Worm (Caenorhabditis elegans): ENCODE data around the gene ent-2.
A peak's percentile ranks its signal among the peaks of the same experiment; 100 is the strongest.

Gene ent-2

DNA sequence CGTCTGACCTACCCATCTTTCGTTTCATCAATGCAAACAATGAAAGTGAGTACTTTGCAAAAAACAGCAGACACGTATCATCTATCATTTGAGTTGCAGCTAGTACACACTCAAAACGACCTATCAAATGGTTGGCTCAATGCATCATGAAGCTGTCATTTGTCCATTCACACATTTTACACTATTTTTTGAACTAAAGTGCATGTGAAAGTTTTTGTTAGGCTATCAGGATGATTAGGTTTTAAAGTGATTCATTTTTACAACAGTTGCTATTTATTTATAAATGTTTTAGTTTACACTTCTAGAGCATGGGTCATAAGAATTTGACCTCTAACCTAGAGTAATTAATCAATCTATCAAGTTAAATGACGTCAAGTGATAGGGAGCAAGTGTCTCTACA lies 942 bp upstream of the ent-2 start (continued):
- TF ChIP-seq lir-3 (tag; optimal IDR thresholded peaks at IDR 0.05; ENCODE audit: poor library complexity), result peak; percentile 45

DNA sequence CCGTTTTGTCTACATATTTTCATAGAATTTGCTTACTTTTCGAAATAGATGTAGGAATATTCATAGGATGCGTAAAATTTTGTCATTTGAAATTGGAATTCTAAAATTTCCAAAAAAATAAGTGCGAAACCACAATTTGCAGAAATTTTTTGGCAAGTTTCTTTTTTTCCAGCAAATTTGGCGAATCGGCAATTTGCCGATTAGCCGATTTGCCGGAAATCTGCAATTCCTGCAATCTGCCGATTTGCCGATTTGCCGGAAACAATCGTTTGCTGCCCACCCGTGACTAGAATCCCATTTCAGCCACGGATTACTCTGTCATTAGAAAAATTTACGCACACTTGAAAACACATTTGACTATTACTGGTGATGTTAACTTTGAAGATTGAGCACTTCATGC lies 3.4 kb downstream of the ent-2 start:
- TF ChIP-seq grh-1 (GFP tag; IDR thresholded peaks at IDR 0.05) (no peak), nhr-90 (tag; optimal IDR thresholded peaks at IDR 0.05; ENCODE audit: poor library complexity) (no peak), nhr-237 (tag; optimal IDR thresholded peaks at IDR 0.05) (no peak), rnt-1 (tag; optimal IDR thresholded peaks at IDR 0.05) (no peak), lin-13 (GFP tag; optimal IDR thresholded peaks at IDR 0.05) (no peak), elt-2 (tag; optimal IDR thresholded peaks at IDR 0.05) (no peak), lin-14 (GFP tag; optimal IDR thresholded peaks at IDR 0.05) (no peak), C34B4.2 (tag; optimal IDR thresholded peaks at IDR 0.05) (no peak), nhr-85 (tag) (no peak), unc-86 (tag; optimal IDR thresholded peaks at IDR 0.05) (no peak), dpl-1 (GFP tag; optimal IDR thresholded peaks at IDR 0.05) (no peak), skn-1 (tag; optimal IDR thresholded peaks at IDR 0.05) (no peak), nhr-71 (tag; optimal IDR thresholded peaks at IDR 0.05) (no peak), xbp-1 (tag; optimal IDR thresholded peaks at IDR 0.05) (no peak), mdl-1 (tag; optimal IDR thresholded peaks at IDR 0.05) (no peak), mep-1 (tag; optimal IDR thresholded peaks at IDR 0.05) (no peak), hlh-4 (tag; optimal IDR thresholded peaks at IDR 0.05) (no peak), hlh-17 (GFP tag; optimal IDR thresholded peaks at IDR 0.05; ENCODE audit: borderline replicate concordance) (no peak), blmp-1 (tag; optimal IDR thresholded peaks at IDR 0.05) (no peak), efl-1 (optimal IDR thresholded peaks at IDR 0.05) (no peak), efl-1 (GFP tag; optimal IDR thresholded peaks at IDR 0.05 in 1 of 2) (no peak)

DNA sequence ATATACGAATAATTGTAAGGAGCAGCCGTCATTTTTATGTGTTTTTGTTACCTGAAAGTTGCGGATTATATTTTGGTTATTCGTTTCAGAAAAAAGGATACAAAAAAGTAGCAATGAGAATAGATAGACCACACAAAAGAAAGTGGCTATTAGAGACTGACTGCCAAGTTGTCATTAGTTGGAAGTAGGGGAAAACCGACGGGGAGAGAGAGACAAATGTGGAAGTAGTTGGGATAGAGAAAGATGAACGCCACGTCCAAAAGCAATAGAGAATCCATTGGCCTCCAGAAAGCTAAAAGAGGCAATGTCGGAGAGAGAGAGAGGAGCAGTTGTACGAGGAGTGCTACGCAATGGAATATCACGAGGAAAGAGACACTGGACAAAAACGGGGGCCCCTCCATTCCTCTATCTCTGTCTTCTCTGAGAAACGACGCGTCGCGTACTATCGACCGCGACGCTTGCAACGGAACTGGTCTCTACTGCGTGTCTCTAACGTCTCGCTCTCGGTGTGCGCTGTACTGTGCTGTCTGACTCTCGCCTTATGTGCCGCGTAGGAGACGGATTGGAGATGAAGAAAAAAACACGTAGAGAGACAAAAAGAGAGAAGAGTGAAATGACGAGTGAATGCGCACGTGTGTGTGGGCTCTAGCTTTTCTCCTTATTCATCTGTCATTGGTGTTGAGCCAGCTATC lies 5.9 kb downstream of the ent-2 start, which contains the start of gene rab-14:
TSS of gene rab-14 (minus strand) at position 51 of the 692 bp plus-strand sequence.
- TF ChIP-seq skn-1 (tag; optimal IDR thresholded peaks at IDR 0.05) (peak; percentile 56), fkh-10 (GFP tag; optimal IDR thresholded peaks at IDR 0.05) (peak; percentile 81), unc-130 (tag; optimal IDR thresholded peaks at IDR 0.05) (no peak), nhr-76 (tag; optimal IDR thresholded peaks at IDR 0.05) (no peak), dpl-1 (GFP tag; optimal IDR thresholded peaks at IDR 0.05) (peak; percentile 10 to 39 (median 37)), sptf-1 (tag; optimal IDR thresholded peaks at IDR 0.05) (no peak), unc-86 (tag; optimal IDR thresholded peaks at IDR 0.05) (peak; percentile 93), efl-1 (optimal IDR thresholded peaks at IDR 0.05) (peak; percentile 31 to 49), efl-1 (GFP tag; optimal IDR thresholded peaks at IDR 0.05 in 1 of 2) (peak in 1 of 2 experiments; percentile 96), tbx-2 (tag; optimal IDR thresholded peaks at IDR 0.05) (peak; percentile 80), xbp-1 (tag; optimal IDR thresholded peaks at IDR 0.05) (peak; percentile 60), fos-1 (tag; optimal IDR thresholded peaks at IDR 0.05) (peak; percentile 64), lin-14 (GFP tag; optimal IDR thresholded peaks at IDR 0.05) (peak; percentile 96), hlh-4 (tag; optimal IDR thresholded peaks at IDR 0.05) (peak; percentile 13), ceh-82 (tag; optimal IDR thresholded peaks at IDR 0.05) (peak; percentile 54 to 89 (median 54)), jun-1 (tag; optimal IDR thresholded peaks at IDR 0.05) (peak; percentile 63), lin-35 (GFP tag; optimal IDR thresholded peaks at IDR 0.05) (peak; percentile 48 to 69), isw-1 (GFP tag; IDR thresholded peaks at IDR 0.05) (peak; percentile 53), lin-13 (GFP tag; optimal IDR thresholded peaks at IDR 0.05) (peak; percentile 75), nhr-90 (tag; optimal IDR thresholded peaks at IDR 0.05; ENCODE audit: poor library complexity) (no peak), ceh-8 (GFP tag; optimal IDR thresholded peaks at IDR 0.05) (peak; percentile 27), lsy-2 (tag; optimal IDR thresholded peaks at IDR 0.05) (peak; percentile 55 to 79), snpc-4 (tag; optimal IDR thresholded peaks at IDR 0.05) (peak; percentile 38), alr-1 (tag; optimal IDR thresholded peaks at IDR 0.05; ENCODE audit: borderline replicate concordance) (no peak), nhr-84 (tag; optimal IDR thresholded peaks at IDR 0.05) (no peak), mep-1 (tag; optimal IDR thresholded peaks at IDR 0.05) (peak; percentile 10), egl-13 (tag; optimal IDR thresholded peaks at IDR 0.05) (peak; percentile 74), ama-1 (optimal IDR thresholded peaks at IDR 0.05) (peak; percentile 12), sox-4 (tag; optimal IDR thresholded peaks at IDR 0.05) (peak; percentile 45), C16A3.4 (tag; optimal IDR thresholded peaks at IDR 0.05) (peak; percentile 68), ztf-4 (tag; optimal IDR thresholded peaks at IDR 0.05) (peak; percentile 77), grh-1 (GFP tag; IDR thresholded peaks at IDR 0.05) (peak; percentile 55; the same call in 1 of the 2 replicates), mef-2 (tag; optimal IDR thresholded peaks at IDR 0.05) (peak; percentile 7), lir-3 (tag; optimal IDR thresholded peaks at IDR 0.05; ENCODE audit: poor library complexity) (peak; percentile 28), snu-23 (GFP tag; optimal IDR thresholded peaks at IDR 0.05) (peak; percentile 67), mdl-1 (tag; optimal IDR thresholded peaks at IDR 0.05) (peak; percentile 63 to 90), rnt-1 (tag; optimal IDR thresholded peaks at IDR 0.05) (peak; percentile 51), irx-1 (tag; optimal IDR thresholded peaks at IDR 0.05) (peak; percentile 10), ztf-11 (tag; optimal IDR thresholded peaks at IDR 0.05) (no peak)

Measured in whole organism, L1 larva.